Worm (Caenorhabditis elegans): ENCODE data around the gene C28G1.6.

Gene C28G1.6

DNA sequence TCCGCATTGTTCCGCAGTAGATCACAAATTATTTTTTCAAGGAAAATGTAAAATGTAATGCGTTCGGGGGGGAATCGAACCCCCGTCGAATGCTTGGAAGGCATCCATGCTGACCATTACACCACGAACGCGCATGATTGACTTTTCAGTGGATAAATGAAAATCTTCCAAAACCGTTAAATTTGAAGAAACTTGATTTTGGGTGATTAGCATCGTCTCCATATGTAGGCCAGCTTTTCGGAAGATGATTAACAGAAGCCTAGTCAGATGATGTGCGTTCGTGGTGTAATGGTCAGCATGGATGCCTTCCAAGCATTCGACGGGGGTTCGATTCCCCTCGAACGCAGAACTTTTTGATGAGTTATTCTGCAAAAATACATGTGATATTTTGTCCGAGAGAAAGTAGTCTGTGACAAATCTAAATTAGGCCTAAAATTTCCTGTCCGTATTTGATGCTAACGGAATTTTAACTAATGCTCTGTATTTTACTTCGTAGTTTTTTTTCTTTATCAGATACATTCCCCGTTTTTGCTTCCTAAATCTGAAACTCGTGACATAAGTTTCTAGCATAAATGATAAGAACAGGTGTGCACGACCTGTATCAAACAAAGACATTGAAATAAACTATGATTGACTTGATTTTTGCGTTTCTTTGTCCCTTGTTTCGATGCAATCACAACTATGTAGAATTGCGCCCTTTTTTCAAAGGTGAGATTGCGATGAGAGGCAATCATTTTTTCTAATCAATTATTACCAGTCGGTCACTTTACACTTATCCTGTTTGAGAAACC lies 15.6 kb upstream of the C28G1.6 start, which contains the start of gene C28G1.10 (continued):
- TF ChIP-seq lim-7 (GFP tag; IDR thresholded peaks at IDR 0.05) (peak; percentile 76), nhr-41 (GFP tag; IDR thresholded peaks at IDR 0.05) (no peak), zip-11 (GFP tag; IDR thresholded peaks at IDR 0.05) (peak; percentile 69), D1046.2 (GFP tag; IDR thresholded peaks at IDR 0.05) (peak; percentile 63; the same call in 1 of the 2 replicates), Y5F2A.4 (GFP tag; optimal IDR thresholded peaks at IDR 0.05) (peak; percentile 31), gei-8 (GFP tag; optimal IDR thresholded peaks at IDR 0.05) (no peak), spr-1 (tag; optimal IDR thresholded peaks at IDR 0.05) (no peak), dmd-9 (GFP tag; IDR thresholded peaks at IDR 0.05) (0 out of 2 replicates have a peak, but pooled peaks have one; percentile 34), nhr-111 (GFP tag; optimal IDR thresholded peaks at IDR 0.05) (no peak), set-16 (GFP tag; IDR thresholded peaks at IDR 0.05) (no peak), dve-1 (tag; optimal IDR thresholded peaks at IDR 0.05; ENCODE audit: insufficient read depth) (peak; percentile 62), nhr-11 (tag; optimal IDR thresholded peaks at IDR 0.05) (no peak), Y48G9A.11 (GFP tag; IDR thresholded peaks at IDR 0.05) (no peak), ceh-44 (GFP tag; IDR thresholded peaks at IDR 0.05) (no peak), attf-4 (tag; optimal IDR thresholded peaks at IDR 0.05) (no peak), hlh-30 (tag; optimal IDR thresholded peaks at IDR 0.05; ENCODE audit: insufficient read depth) (peak; percentile 44), R02D3.7 (tag; optimal IDR thresholded peaks at IDR 0.05) (no peak), zag-1 (tag; optimal IDR thresholded peaks at IDR 0.05) (no peak), zfp-2 (tag; optimal IDR thresholded peaks at IDR 0.05) (no peak), snpc-1.2 (GFP tag; IDR thresholded peaks at IDR 0.05) (no peak; the same call in 1 of the 2 replicates), saeg-2 (GFP tag; IDR thresholded peaks at IDR 0.05) (peak; percentile 42; the same call in 1 of the 2 replicates), egl-43 (GFP tag; IDR thresholded peaks at IDR 0.05) (peak; percentile 87; the same call in 1 of the 2 replicates), F44E2.7 (GFP tag; IDR thresholded peaks at IDR 0.05) (peak; percentile 80), daf-8 (GFP tag; IDR thresholded peaks at IDR 0.05) (no peak), ctbp-1 (GFP tag; IDR thresholded peaks at IDR 0.05) (peak; percentile 74), dmd-6 (GFP tag; IDR thresholded peaks at IDR 0.05) (no peak; the same call in 1 of the 2 replicates), snpc-4 (tag; optimal IDR thresholded peaks at IDR 0.05) (no peak), lsy-2 (tag; optimal IDR thresholded peaks at IDR 0.05) (no peak), nhr-6 (tag; optimal IDR thresholded peaks at IDR 0.05) (no peak), vab-7 (GFP tag; IDR thresholded peaks at IDR 0.05) (peak; percentile 66), fos-1 (tag; optimal IDR thresholded peaks at IDR 0.05) (no peak), php-3 (GFP tag; IDR thresholded peaks at IDR 0.05) (peak; percentile 27), nhr-77 (tag; optimal IDR thresholded peaks at IDR 0.05) (peak; percentile 44), mxl-2 (GFP tag; conservative IDR thresholded peaks at IDR 0.05) (peak; percentile 40; the same call in 1 of the 2 replicates), nhr-42 (GFP tag; IDR thresholded peaks at IDR 0.05) (0 out of 2 replicates have a peak, but pooled peaks have one; percentile 46), lin-38 (GFP tag; IDR thresholded peaks at IDR 0.05) (peak; percentile 63), nhr-102 (tag; optimal IDR thresholded peaks at IDR 0.05) (no peak), unc-39 (tag; optimal IDR thresholded peaks at IDR 0.05) (no peak), pha-4 (GFP tag; IDR thresholded peaks at IDR 0.05) (peak; percentile 68; the same call in 1 of the 2 replicates), pha-4 (tag; optimal IDR thresholded peaks at IDR 0.05) (no peak), zfp-3 (GFP tag; conservative IDR thresholded peaks at IDR 0.05) (0 out of 2 replicates have a peak, but pooled peaks have one; percentile 12), lir-3 (tag; optimal IDR thresholded peaks at IDR 0.05) (peak; percentile 8), madf-9 (GFP tag; conservative IDR thresholded peaks at IDR 0.05) (peak; percentile 73; the same call in 1 of the 2 replicates), ztf-7 (tag; optimal IDR thresholded peaks at IDR 0.05) (no peak), lin-15B (tag; optimal IDR thresholded peaks at IDR 0.05) (no peak), ZK546.5 (tag; optimal IDR thresholded peaks at IDR 0.05) (no peak), F37D6.2 (tag; optimal IDR thresholded peaks at IDR 0.05) (no peak), mdl-1 (tag; optimal IDR thresholded peaks at IDR 0.05) (no peak), hlh-11 (tag; optimal IDR thresholded peaks at IDR 0.05) (no peak)
